Worm (Caenorhabditis elegans) whole organism, late embryonic: Measurements from ENCODE around the gene M199.8.

Source experiments
- fkh-10 ChIP-seq: fragments of 150-350 bp; optimal IDR thresholded peaks from 2 replicates; lab custom pipeline; 2014; ENCODE audit warnings: missing biosample characterization, missing genetic modification reagents, missing genetic modification characterization
- pax-1 ChIP-seq: fragments of 150-350 bp; optimal IDR thresholded peaks from 2 replicates; lab custom pipeline; 2014; ENCODE audit warnings: missing biosample characterization, missing genetic modification characterization
- tbx-2 ChIP-seq: sonication (generic microtip); optimal IDR thresholded peaks from 2 replicates; lab custom pipeline; 2016; ENCODE audit warnings: missing genetic modification characterization, missing compliant biosample characterization

DNA sequence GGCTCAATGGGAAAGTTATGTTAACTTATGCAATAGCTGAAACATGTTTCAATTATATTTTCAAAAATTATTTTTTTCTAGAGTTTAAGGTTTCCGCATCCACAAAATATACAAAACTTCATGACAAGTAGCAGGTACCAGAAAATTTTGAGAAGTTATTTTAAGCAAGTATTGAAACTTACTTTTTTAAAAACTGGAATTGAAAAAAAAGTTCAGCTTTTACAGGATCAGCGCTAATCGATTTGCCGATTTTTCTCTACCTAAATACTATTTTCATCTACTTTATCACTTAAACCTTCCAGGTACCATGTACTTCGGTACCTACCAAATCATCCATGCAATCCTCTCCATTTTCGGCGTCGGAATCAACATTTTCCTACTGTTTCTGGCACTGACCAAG lies 45.8 kb upstream of the M199.8 start, which contains the start of gene srd-23:
- TF ChIP-seq tbx-2 (tag; lab: Kevin White, UChicago) (no peak), fkh-10 (GFP tag; lab: Kevin White, UChicago) (no peak), pax-1 (tag; lab: Kevin White, UChicago) (no peak)
